Fruit fly (Drosophila melanogaster) whole organism, prepupa: ENCODE data around the gene sip3.

Experiments used
- Blimp-1 ChIP-seq: fragments of 200-800 bp; sonication (Bioruptor generic); optimal IDR thresholded peaks from 3 replicates; lab custom pipeline; 2017; ENCODE audit warnings: missing biosample characterization, missing genetic modification characterization, mild to moderate bottlenecking, moderate library complexity, missing genetic modification reagents
- CG10631 ChIP-seq: fragments of 200-800 bp; sonication (Bioruptor generic); optimal IDR thresholded peaks from 2 replicates; lab custom pipeline; 2016; ENCODE audit warnings: missing biosample characterization, missing genetic modification characterization
- CG10669 ChIP-seq: fragments of 200-800 bp; sonication (Bioruptor generic); optimal IDR thresholded peaks from 3 replicates; lab custom pipeline; 2018; ENCODE audit warnings: missing biosample characterization, mild to moderate bottlenecking, missing genetic modification characterization, moderate library complexity
- CG11294 ChIP-seq: fragments of 200-800 bp; sonication (Bioruptor generic); IDR thresholded peaks from 2 replicates; pipeline ENCODE4 v1.3.6; 2022; ENCODE audit warnings: missing biosample characterization, missing genetic modification characterization
- CG11762 ChIP-seq: fragments of 200-800 bp; sonication (Bioruptor generic); optimal IDR thresholded peaks from 3 replicates; lab custom pipeline; 2016; ENCODE audit warnings: missing biosample characterization, missing genetic modification characterization; ENCODE audit not compliant: insufficient read depth
- CG11902 ChIP-seq: fragments of 200-800 bp; sonication (Bioruptor generic); optimal IDR thresholded peaks from 3 replicates; lab custom pipeline; 2016; ENCODE audit warnings: missing biosample characterization, missing genetic modification characterization
- CG15336 ChIP-seq: fragments of 200-800 bp; sonication (Bioruptor generic); IDR thresholded peaks from 2 replicates; pipeline ENCODE4 v1.3.6; 2022; ENCODE audit warnings: missing biosample characterization, missing genetic modification characterization
- CG1621 ChIP-seq: fragments of 200-800 bp; sonication (Bioruptor generic); optimal IDR thresholded peaks from 3 replicates; lab custom pipeline; 2018; ENCODE audit warnings: missing biosample characterization, mild to moderate bottlenecking, missing genetic modification characterization
- CG16779 ChIP-seq: fragments of 200-800 bp; sonication (Bioruptor generic); optimal IDR thresholded peaks from 3 replicates; lab custom pipeline; 2017; ENCODE audit warnings: missing biosample characterization, mild to moderate bottlenecking, missing genetic modification characterization
- CG3032 ChIP-seq: fragments of 200-800 bp; optimal IDR thresholded peaks from 2 replicates; lab custom pipeline; 2019; ENCODE audit warnings: missing biosample characterization, mild to moderate bottlenecking, missing genetic modification characterization, moderate library complexity
- CG31627 ChIP-seq: fragments of 200-800 bp; sonication (Bioruptor generic); optimal IDR thresholded peaks from 3 replicates; lab custom pipeline; 2016; ENCODE audit warnings: missing biosample characterization, missing genetic modification characterization
- CG3919 ChIP-seq: fragments of 200-800 bp; sonication (Bioruptor generic); optimal IDR thresholded peaks from 3 replicates; lab custom pipeline; 2016; ENCODE audit warnings: missing biosample characterization, missing genetic modification characterization
- CG4318 ChIP-seq: fragments of 200-800 bp; sonication (Bioruptor generic); optimal IDR thresholded peaks from 3 replicates; lab custom pipeline; 2017; ENCODE audit warnings: missing biosample characterization, mild to moderate bottlenecking, missing genetic modification characterization
- CG6163 ChIP-seq: fragments of 200-800 bp; sonication (Bioruptor generic); IDR thresholded peaks from 3 replicates; pipeline ENCODE4 v1.3.6; 2022; ENCODE audit warnings: missing biosample characterization, missing genetic modification characterization
- CG6792 ChIP-seq: fragments of 200-800 bp; sonication (Bioruptor generic); optimal IDR thresholded peaks from 3 replicates; lab custom pipeline; 2016; ENCODE audit warnings: missing biosample characterization, missing genetic modification characterization
- CG6854 ChIP-seq: fragments of 200-800 bp; sonication (Bioruptor generic); optimal IDR thresholded peaks from 2 replicates; lab custom pipeline; 2017; ENCODE audit warnings: missing biosample characterization, mild to moderate bottlenecking, missing genetic modification characterization
- CG7368 ChIP-seq: fragments of 200-800 bp; sonication (Bioruptor generic); optimal IDR thresholded peaks from 3 replicates; lab custom pipeline; 2016; ENCODE audit warnings: missing biosample characterization, missing genetic modification characterization
- CG8119 ChIP-seq: fragments of 200-800 bp; sonication (Bioruptor generic); IDR thresholded peaks from 3 replicates; pipeline ENCODE4 v1.3.6; 2022; ENCODE audit warnings: missing biosample characterization, missing genetic modification characterization
- CG8319 ChIP-seq: fragments of 200-800 bp; sonication (Bioruptor generic); optimal IDR thresholded peaks from 3 replicates; lab custom pipeline; 2016; ENCODE audit warnings: missing biosample characterization, missing genetic modification characterization
- CG8632 ChIP-seq: fragments of 200-800 bp; sonication (Bioruptor generic); optimal IDR thresholded peaks from 3 replicates; lab custom pipeline; 2016; ENCODE audit warnings: missing biosample characterization, missing genetic modification characterization
- CG9139 ChIP-seq: fragments of 200-800 bp; sonication (Bioruptor generic); optimal IDR thresholded peaks from 3 replicates; lab custom pipeline; 2017; ENCODE audit warnings: missing biosample characterization, mild to moderate bottlenecking, missing genetic modification characterization
- Eip75B ChIP-seq: fragments of 200-800 bp; sonication (Bioruptor generic); optimal IDR thresholded peaks from 3 replicates; lab custom pipeline; 2016; ENCODE audit warnings: missing biosample characterization, missing genetic modification characterization
- Eip78C ChIP-seq: fragments of 200-800 bp; sonication (Bioruptor generic); peaks from one replicate; lab custom pipeline; 2016; ENCODE audit warnings: missing biosample characterization, missing genetic modification characterization
- Eip93F ChIP-seq: fragments of 200-800 bp; sonication (Bioruptor generic); optimal IDR thresholded peaks from 2 replicates; lab custom pipeline; 2016; ENCODE audit warnings: missing biosample characterization, mild to moderate bottlenecking, missing genetic modification characterization
- Ets96B ChIP-seq: fragments of 200-800 bp; optimal IDR thresholded peaks from 2 replicates; lab custom pipeline; 2019; ENCODE audit warnings: missing biosample characterization, mild to moderate bottlenecking, missing genetic modification characterization, moderate library complexity
- Gug ChIP-seq: fragments of 200-800 bp; sonication (Bioruptor generic); IDR thresholded peaks from 2 replicates; pipeline ENCODE4 v1.3.6; 2022; ENCODE audit warnings: missing biosample characterization, missing genetic modification characterization
- Hr39 ChIP-seq: fragments of 200-800 bp; sonication (Bioruptor generic); optimal IDR thresholded peaks from 2 replicates; lab custom pipeline; 2016; ENCODE audit warnings: missing biosample characterization, missing genetic modification characterization
- Hr4 ChIP-seq: fragments of 200-800 bp; sonication (Bioruptor generic); optimal IDR thresholded peaks from 3 replicates; lab custom pipeline; 2016; ENCODE audit warnings: missing biosample characterization, missing genetic modification characterization
- Met ChIP-seq: fragments of 200-800 bp; sonication (Bioruptor generic); optimal IDR thresholded peaks from 3 replicates; lab custom pipeline; 2016; ENCODE audit warnings: missing biosample characterization, missing genetic modification characterization
- OdsH ChIP-seq: fragments of 200-800 bp; sonication (Bioruptor generic); optimal IDR thresholded peaks from 3 replicates; lab custom pipeline; 2016; ENCODE audit warnings: missing biosample characterization, missing genetic modification characterization
- Smox ChIP-seq: fragments of 200-800 bp; sonication (Bioruptor generic); optimal IDR thresholded peaks from 3 replicates; lab custom pipeline; 2016; ENCODE audit warnings: missing biosample characterization, missing genetic modification characterization
- Sox14 ChIP-seq: fragments of 200-800 bp; sonication (Bioruptor generic); optimal IDR thresholded peaks from 3 replicates; lab custom pipeline; 2016; ENCODE audit warnings: missing biosample characterization, missing genetic modification characterization
- Sox15 ChIP-seq: fragments of 200-800 bp; sonication (Bioruptor generic); optimal IDR thresholded peaks from 3 replicates; lab custom pipeline; 2016; ENCODE audit warnings: missing biosample characterization, missing genetic modification characterization
- achi ChIP-seq: fragments of 200-800 bp; sonication (Bioruptor generic); optimal IDR thresholded peaks from 3 replicates; lab custom pipeline; 2016; ENCODE audit warnings: missing biosample characterization, missing genetic modification characterization
- acj6 ChIP-seq: fragments of 200-800 bp; sonication (Bioruptor generic); optimal IDR thresholded peaks from 3 replicates; lab custom pipeline; 2016; ENCODE audit warnings: missing biosample characterization, missing genetic modification characterization
- cyc ChIP-seq: fragments of 200-800 bp; sonication (Bioruptor generic); optimal IDR thresholded peaks from 3 replicates; lab custom pipeline; 2016; ENCODE audit warnings: missing biosample characterization, missing genetic modification characterization
- dsx ChIP-seq: fragments of 200-800 bp; optimal IDR thresholded peaks from 3 replicates; lab custom pipeline; 2019; ENCODE audit warnings: missing biosample characterization, mild to moderate bottlenecking, missing genetic modification characterization, moderate library complexity; ENCODE audit not compliant: poor library complexity, severe bottlenecking
- eg ChIP-seq: fragments of 200-800 bp; sonication (Bioruptor generic); IDR thresholded peaks from 3 replicates; pipeline ENCODE4 v1.3.6; 2022; ENCODE audit warnings: missing biosample characterization, missing genetic modification characterization
- fd59A ChIP-seq: fragments of 200-800 bp; sonication (Bioruptor generic); optimal IDR thresholded peaks from 2 replicates; lab custom pipeline; 2017; ENCODE audit warnings: missing biosample characterization, mild to moderate bottlenecking, missing genetic modification characterization, missing genetic modification reagents
- fkh ChIP-seq: fragments of 200-800 bp; sonication (Bioruptor generic); optimal IDR thresholded peaks from 3 replicates; lab custom pipeline; 2017; ENCODE audit warnings: missing biosample characterization, mild to moderate bottlenecking, missing genetic modification characterization, moderate library complexity
- lz ChIP-seq: fragments of 200-800 bp; sonication (Bioruptor generic); optimal IDR thresholded peaks from 3 replicates; lab custom pipeline; 2016; ENCODE audit warnings: missing biosample characterization, missing genetic modification characterization
- net ChIP-seq: fragments of 200-800 bp; sonication (Bioruptor generic); optimal IDR thresholded peaks from 3 replicates; lab custom pipeline; 2016; ENCODE audit warnings: missing biosample characterization, missing genetic modification characterization
- pdm3 ChIP-seq: fragments of 200-800 bp; sonication (Bioruptor generic); optimal IDR thresholded peaks from 3 replicates; lab custom pipeline; 2016; ENCODE audit warnings: missing biosample characterization, missing genetic modification characterization
- salr ChIP-seq, 2 experiments: fragments of 200-800 bp; sonication (Bioruptor generic); optimal IDR thresholded peaks; 3 replicates each; lab custom pipeline; 2016 to 2018; ENCODE audit warnings: missing biosample characterization in 2 of 2, missing genetic modification characterization in 2 of 2, mild to moderate bottlenecking in 1 of 2
- spab ChIP-seq: fragments of 200-800 bp; sonication (Bioruptor generic); optimal IDR thresholded peaks from 2 replicates; lab custom pipeline; 2017; ENCODE audit warnings: missing biosample characterization, mild to moderate bottlenecking, missing genetic modification characterization, missing genetic modification reagents
- svp ChIP-seq: fragments of 200-800 bp; sonication (Bioruptor generic); peaks from one replicate; lab custom pipeline; 2016; ENCODE audit warnings: missing biosample characterization, missing genetic modification characterization
- topi ChIP-seq: fragments of 200-800 bp; sonication (Bioruptor generic); optimal IDR thresholded peaks from 3 replicates; lab custom pipeline; 2016; ENCODE audit warnings: missing biosample characterization, missing genetic modification characterization
- vri ChIP-seq: fragments of 200-800 bp; sonication (Bioruptor generic); optimal IDR thresholded peaks from 3 replicates; lab custom pipeline; 2016; ENCODE audit warnings: missing biosample characterization, mild to moderate bottlenecking, missing genetic modification characterization

Gene sip3

dm6 chr3R:31767528-31767927 lies 4.5 kb upstream of the sip3 start (continued):
- TF ChIP-seq salr (GFP tag; optimal IDR thresholded peaks at IDR 0.05; lab: Kevin White, UChicago) (peak in 1 of 2 experiments; percentile 51), acj6 (GFP tag; lab: Kevin White, UChicago) (peak; percentile 59), pdm3 (GFP tag; lab: Kevin White, UChicago) (peak; percentile 52), cyc (GFP tag; lab: Kevin White, UChicago) (peak; percentile 7), CG31627 (no peak), topi (peak; percentile 3), Gug (GFP tag; lab: Robert Waterston, UW) (no peak), CG11294 (GFP tag; lab: Robert Waterston, UW) (no peak), CG6163 (GFP tag; lab: Robert Waterston, UW) (no peak), CG10631 (peak; percentile 61), Eip78C (GFP tag; lab: Kevin White, UChicago) (peak; percentile 92), CG8119 (GFP tag; lab: Robert Waterston, UW) (peak; percentile 60), Sox14 (GFP tag; lab: Kevin White, UChicago) (peak; percentile 4), vri (no peak), eg (GFP tag; lab: Robert Waterston, UW) (no peak), CG7368 (GFP tag; lab: Kevin White, UChicago) (peak; percentile 23), Smox (GFP tag; lab: Kevin White, UChicago) (no peak), CG8632 (GFP tag; lab: Kevin White, UChicago) (peak; percentile 43), CG15336 (GFP tag; lab: Robert Waterston, UW) (peak; percentile 63), achi (GFP tag; lab: Kevin White, UChicago) (peak; percentile 50), CG6854 (no peak), Met (no peak), CG8319 (GFP tag; lab: Kevin White, UChicago) (peak; percentile 27), Ets96B (peak; percentile 30), CG9139 (GFP tag; lab: Kevin White, UChicago) (no peak), CG3032 (tag; lab: Kevin White, UChicago) (peak; percentile 33)

- TF ChIP-seq lz (no peak), CG8319 (GFP tag; lab: Kevin White, UChicago) (no peak), CG4318 (no peak), svp (GFP tag; lab: Kevin White, UChicago) (peak; percentile 38), cyc (GFP tag; lab: Kevin White, UChicago) (no peak), pdm3 (GFP tag; lab: Kevin White, UChicago) (peak; percentile 57), Smox (GFP tag; lab: Kevin White, UChicago) (no peak), dsx (GFP tag; lab: Kevin White, UChicago) (no peak), fd59A (no peak), Hr39 (GFP tag; lab: Kevin White, UChicago) (no peak), CG10631 (peak; percentile 68), Eip78C (GFP tag; lab: Kevin White, UChicago) (peak; percentile 91), Met (no peak), salr (GFP tag; optimal IDR thresholded peaks at IDR 0.05; lab: Kevin White, UChicago) (peak in 1 of 2 experiments; percentile 35), CG11902 (GFP tag; lab: Kevin White, UChicago) (no peak), Gug (GFP tag; lab: Robert Waterston, UW) (peak; percentile 65), OdsH (peak; percentile 53), CG31627 (no peak), net (GFP tag; lab: Kevin White, UChicago) (peak; percentile 52), spab (peak; percentile 12), CG10669 (GFP tag; lab: Kevin White, UChicago) (peak; percentile 24), Ets96B (peak; percentile 56), Sox15 (no peak), CG16779 (tag; lab: Kevin White, UChicago) (peak; percentile 50), CG11294 (GFP tag; lab: Robert Waterston, UW) (peak; percentile 28; the same call in 1 of the 2 replicates), CG6792 (GFP tag; lab: Kevin White, UChicago) (no peak), CG8632 (GFP tag; lab: Kevin White, UChicago) (no peak), CG15336 (GFP tag; lab: Robert Waterston, UW) (peak; percentile 88), Eip75B (GFP tag; lab: Kevin White, UChicago) (peak; percentile 35), Eip93F (GFP tag; lab: Kevin White, UChicago) (no peak), CG1621 (no peak), acj6 (GFP tag; lab: Kevin White, UChicago) (peak; percentile 32), CG3919 (GFP tag; lab: Kevin White, UChicago) (peak; percentile 81), CG11762 (GFP tag; lab: Kevin White, UChicago) (peak; percentile 62), fkh (no peak), Blimp-1 (GFP tag; lab: Kevin White, UChicago) (no peak), Hr4 (GFP tag; lab: Kevin White, UChicago) (peak; percentile 78), topi (peak; percentile 16), CG6854 (no peak)
Measured at dm6 chr3R:31768198-31768597, 3.8 kb upstream of the sip3 start.
